Fruit fly (Drosophila melanogaster) whole organism, embryonic: Measurements from ENCODE around the gene cysu.
A peak's percentile ranks its signal among the peaks of the same experiment; 100 is the strongest.

ENCODE experiments used
- Abd-B ChIP-seq: fragments of 200-800 bp; sonication (Bioruptor generic); optimal IDR thresholded peaks from 2 replicates; lab custom pipeline; 2018; ENCODE audit warnings: missing biosample characterization, mild to moderate bottlenecking, missing genetic modification characterization, moderate library complexity
- CG10959 ChIP-seq: fragments of 200-800 bp; sonication (Bioruptor generic); IDR thresholded peaks from 2 replicates; pipeline ENCODE4 v1.3.6; 2022; ENCODE audit warnings: missing biosample characterization, missing genetic modification characterization
- CG11093 ChIP-seq: fragments of 200-800 bp; sonication (Bioruptor generic); IDR thresholded peaks from 3 replicates; pipeline ENCODE4 v1.3.6; 2022; ENCODE audit warnings: missing biosample characterization, missing genetic modification characterization
- CG11695 ChIP-seq: fragments of 200-800 bp; sonication (Bioruptor generic); IDR thresholded peaks from 3 replicates; pipeline ENCODE4 v1.3.6; 2022; ENCODE audit warnings: missing biosample characterization, missing genetic modification characterization
- CG12219 ChIP-seq: fragments of 200-800 bp; sonication (Bioruptor generic); optimal IDR thresholded peaks from 3 replicates; lab custom pipeline; 2018; ENCODE audit warnings: missing biosample characterization, mild to moderate bottlenecking, missing genetic modification characterization
- CG13775 ChIP-seq: fragments of 200-800 bp; sonication (Bioruptor generic); optimal IDR thresholded peaks from 3 replicates; lab custom pipeline; 2017; ENCODE audit warnings: missing biosample characterization, mild to moderate bottlenecking, missing genetic modification characterization
- CG15269 ChIP-seq: fragments of 200-800 bp; sonication (Bioruptor generic); optimal IDR thresholded peaks from 2 replicates; lab custom pipeline; 2018; ENCODE audit warnings: missing biosample characterization, mild to moderate bottlenecking, missing genetic modification characterization, moderate library complexity
- CG18599 ChIP-seq: fragments of 200-800 bp; sonication (Bioruptor generic); optimal IDR thresholded peaks from 3 replicates; lab custom pipeline; 2017; ENCODE audit warnings: missing biosample characterization, missing genetic modification characterization, mild to moderate bottlenecking, moderate library complexity, missing genetic modification reagents
- CG2120 ChIP-seq: fragments of 200-800 bp; sonication (Bioruptor generic); optimal IDR thresholded peaks from 3 replicates; lab custom pipeline; 2016; ENCODE audit warnings: missing biosample characterization, missing genetic modification characterization
- CG2202 ChIP-seq: fragments of 200-800 bp; sonication (Bioruptor generic); optimal IDR thresholded peaks from 2 replicates; lab custom pipeline; 2018; ENCODE audit warnings: missing biosample characterization, mild to moderate bottlenecking, missing genetic modification characterization
- CG33213 ChIP-seq: fragments of 200-800 bp; sonication (Bioruptor generic); optimal IDR thresholded peaks from 3 replicates; lab custom pipeline; 2016; ENCODE audit warnings: missing biosample characterization, missing genetic modification characterization
- CG4282 ChIP-seq: fragments of 200-800 bp; sonication (Bioruptor generic); optimal IDR thresholded peaks from 2 replicates; lab custom pipeline; 2016; ENCODE audit warnings: missing biosample characterization, missing genetic modification characterization
- CG43689 ChIP-seq: fragments of 200-800 bp; sonication (Bioruptor generic); IDR thresholded peaks from 2 replicates; pipeline ENCODE4 v1.3.6; 2022; ENCODE audit warnings: missing biosample characterization, missing genetic modification characterization
- CG7271 ChIP-seq: fragments of 200-800 bp; sonication (Bioruptor generic); optimal IDR thresholded peaks from 2 replicates; lab custom pipeline; 2018; ENCODE audit warnings: missing biosample characterization, mild to moderate bottlenecking, missing genetic modification characterization, moderate library complexity
- CG8478 ChIP-seq: fragments of >200 bp; optimal IDR thresholded peaks from 2 replicates; lab custom pipeline; 2018
- CG9609 ChIP-seq: fragments of 200-800 bp; sonication (Bioruptor generic); optimal IDR thresholded peaks from 3 replicates; lab custom pipeline; 2016; ENCODE audit warnings: missing biosample characterization, missing genetic modification characterization
- CoRest ChIP-seq: fragments of 200-800 bp; sonication (Bioruptor generic); optimal IDR thresholded peaks from 3 replicates; lab custom pipeline; 2018; ENCODE audit warnings: missing biosample characterization, mild to moderate bottlenecking, missing genetic modification characterization, moderate library complexity
- Deaf1 ChIP-seq: fragments of 200-800 bp; optimal IDR thresholded peaks from 3 replicates; lab custom pipeline; 2019; ENCODE audit warnings: missing biosample characterization, mild to moderate bottlenecking, missing genetic modification characterization, moderate library complexity
- Fer1 ChIP-seq: fragments of 200-800 bp; sonication (Bioruptor generic); optimal IDR thresholded peaks from 2 replicates; lab custom pipeline; 2017; ENCODE audit warnings: missing biosample characterization, mild to moderate bottlenecking, missing genetic modification characterization
- Hmx ChIP-seq: fragments of 200-800 bp; sonication (Bioruptor generic); optimal IDR thresholded peaks from 2 replicates; lab custom pipeline; 2016; ENCODE audit warnings: missing biosample characterization, missing genetic modification characterization
- Lpt ChIP-seq: fragments of >200 bp; optimal IDR thresholded peaks from 2 replicates; lab custom pipeline; 2018; ENCODE audit warnings: missing biosample characterization, missing genetic modification characterization
- Rx ChIP-seq: fragments of 200-800 bp; sonication (Bioruptor generic); IDR thresholded peaks from 2 replicates; pipeline ENCODE4 v1.3.6; 2022; ENCODE audit warnings: missing biosample characterization, missing genetic modification characterization
- Six4 ChIP-seq: fragments of 200-800 bp; sonication (Bioruptor generic); optimal IDR thresholded peaks from 2 replicates; lab custom pipeline; 2016; ENCODE audit warnings: missing biosample characterization, missing genetic modification characterization
- Trl ChIP-seq, 3 experiments: fragments of >200 bp in 2 of 3; fragments of 200-800 bp in 1 of 3; sonication (Bioruptor generic) in 1 of 3; optimal IDR thresholded peaks; 2 replicates in 1 of 3; 3 replicates in 2 of 3; lab custom pipeline; 2016 to 2017; ENCODE audit warnings: missing biosample characterization in 1 of 3, missing genetic modification characterization in 1 of 3
- Xrp1 ChIP-seq: fragments of 200-800 bp; sonication (Bioruptor generic); IDR thresholded peaks from 2 replicates; pipeline ENCODE4 v1.3.6; 2022; ENCODE audit warnings: missing biosample characterization, missing genetic modification characterization
- amos ChIP-seq: fragments of 200-800 bp; sonication (Bioruptor generic); IDR thresholded peaks from 2 replicates; pipeline ENCODE4 v1.3.6; 2022; ENCODE audit warnings: missing biosample characterization, missing genetic modification characterization; ENCODE audit not compliant: partially characterized antibody
- br ChIP-seq: fragments of >200 bp; optimal IDR thresholded peaks from 2 replicates; lab custom pipeline; 2017
- ci ChIP-seq: fragments of 200-800 bp; sonication (Bioruptor generic); IDR thresholded peaks from 3 replicates; pipeline ENCODE4 v1.3.6; 2022; ENCODE audit warnings: missing biosample characterization, missing genetic modification characterization
- dan ChIP-seq: fragments of 200-800 bp; sonication (Bioruptor generic); IDR thresholded peaks from 2 replicates; pipeline ENCODE4 v1.3.6; 2022; ENCODE audit warnings: missing biosample characterization, missing genetic modification characterization
- disco-r ChIP-seq: fragments of 200-800 bp; sonication (Bioruptor generic); optimal IDR thresholded peaks from 2 replicates; lab custom pipeline; 2016; ENCODE audit warnings: missing biosample characterization, missing genetic modification characterization
- dmrt99B ChIP-seq: fragments of 200-800 bp; sonication (Bioruptor generic); optimal IDR thresholded peaks from 2 replicates; lab custom pipeline; 2018; ENCODE audit warnings: missing biosample characterization, mild to moderate bottlenecking, missing genetic modification characterization, moderate library complexity
- en ChIP-seq: fragments of 200-800 bp; sonication (Bioruptor generic); optimal IDR thresholded peaks from 2 replicates; lab custom pipeline; 2016; ENCODE audit warnings: missing biosample characterization, missing genetic modification characterization
- eyg ChIP-seq: fragments of 200-800 bp; sonication (Bioruptor generic); optimal IDR thresholded peaks from 3 replicates; lab custom pipeline; 2016; ENCODE audit warnings: missing biosample characterization, missing genetic modification characterization
- h ChIP-seq: fragments of >200 bp; optimal IDR thresholded peaks from 2 replicates; lab custom pipeline; 2017
- hbn ChIP-seq: fragments of 200-800 bp; sonication (Bioruptor generic); IDR thresholded peaks from 2 replicates; pipeline ENCODE4 v1.3.6; 2022; ENCODE audit warnings: missing biosample characterization, missing genetic modification characterization; ENCODE audit not compliant: partially characterized antibody
- inv ChIP-seq: fragments of 200-800 bp; sonication (Bioruptor generic); IDR thresholded peaks from 2 replicates; pipeline ENCODE4 v1.3.6; 2022; ENCODE audit warnings: missing biosample characterization, missing genetic modification characterization; ENCODE audit not compliant: partially characterized antibody
- kay ChIP-seq: fragments of 200-800 bp; sonication (Bioruptor generic); optimal IDR thresholded peaks from 2 replicates; lab custom pipeline; 2016; ENCODE audit warnings: missing biosample characterization, missing genetic modification characterization
- lola ChIP-seq, 3 experiments: fragments of >200 bp in 2 of 3; fragments of 200-800 bp in 1 of 3; sonication (Bioruptor generic) in 1 of 3; optimal IDR thresholded peaks; 2 replicates each; lab custom pipeline; 2017 to 2019; ENCODE audit warnings: missing biosample characterization in 3 of 3, missing genetic modification characterization in 3 of 3, mild to moderate bottlenecking in 1 of 3, moderate library complexity in 1 of 3
- lov ChIP-seq, 2 experiments: fragments of 200-800 bp in 1 of 2; fragments of >200 bp in 1 of 2; sonication (Bioruptor generic) in 1 of 2; IDR thresholded peaks in 1 of 2; optimal IDR thresholded peaks in 1 of 2; 2 replicates in 1 of 2; 3 replicates in 1 of 2; pipeline versions ENCODE4 v1.3.6 to Lab custom; 2017 to 2022; ENCODE audit warnings: missing biosample characterization in 1 of 2, missing genetic modification characterization in 1 of 2
- mam ChIP-seq: fragments of 200-800 bp; sonication (Bioruptor generic); optimal IDR thresholded peaks from 3 replicates; lab custom pipeline; 2016; ENCODE audit warnings: missing biosample characterization, missing genetic modification characterization
- nau ChIP-seq: fragments of 200-800 bp; sonication (Bioruptor generic); optimal IDR thresholded peaks from 3 replicates; lab custom pipeline; 2017; ENCODE audit warnings: missing biosample characterization, mild to moderate bottlenecking, missing genetic modification characterization, missing genetic modification reagents
- nerfin-1 ChIP-seq: fragments of 200-800 bp; sonication (Bioruptor generic); optimal IDR thresholded peaks from 3 replicates; lab custom pipeline; 2019; ENCODE audit warnings: missing biosample characterization, mild to moderate bottlenecking, missing genetic modification characterization, moderate library complexity
- prd ChIP-seq, 3 experiments: fragments of >200 bp in 2 of 3; fragments of 200-800 bp in 1 of 3; sonication (Bioruptor generic) in 1 of 3; optimal IDR thresholded peaks in 2 of 3; IDR thresholded peaks in 1 of 3; 2 replicates in 2 of 3; 3 replicates in 1 of 3; pipeline versions ENCODE4 v1.3.6 to Lab custom; 2017 to 2022; ENCODE audit warnings: missing biosample characterization in 1 of 3, missing genetic modification characterization in 1 of 3
- sna ChIP-seq: fragments of 200-800 bp; sonication (Bioruptor generic); IDR thresholded peaks from 2 replicates; pipeline ENCODE4 v1.3.6; 2022; ENCODE audit warnings: missing biosample characterization, missing genetic modification characterization; ENCODE audit not compliant: partially characterized antibody
- sr ChIP-seq: fragments of 200-800 bp; sonication (Bioruptor generic); IDR thresholded peaks from 3 replicates; pipeline ENCODE4 v1.3.6; 2022; ENCODE audit warnings: missing biosample characterization, missing genetic modification characterization
- stwl ChIP-seq: fragments of 200-800 bp; sonication (Bioruptor generic); optimal IDR thresholded peaks from 3 replicates; lab custom pipeline; 2018; ENCODE audit warnings: missing biosample characterization, mild to moderate bottlenecking, missing genetic modification characterization, moderate library complexity
- tll ChIP-seq, 2 experiments: fragments of 200-800 bp in 1 of 2; fragments of >200 bp in 1 of 2; sonication (Bioruptor generic) in 1 of 2; optimal IDR thresholded peaks; 2 replicates each; lab custom pipeline; 2017 to 2019; ENCODE audit warnings: missing biosample characterization in 2 of 2, missing genetic modification characterization in 2 of 2, mild to moderate bottlenecking in 1 of 2, moderate library complexity in 1 of 2

cysu gene

DNA sequence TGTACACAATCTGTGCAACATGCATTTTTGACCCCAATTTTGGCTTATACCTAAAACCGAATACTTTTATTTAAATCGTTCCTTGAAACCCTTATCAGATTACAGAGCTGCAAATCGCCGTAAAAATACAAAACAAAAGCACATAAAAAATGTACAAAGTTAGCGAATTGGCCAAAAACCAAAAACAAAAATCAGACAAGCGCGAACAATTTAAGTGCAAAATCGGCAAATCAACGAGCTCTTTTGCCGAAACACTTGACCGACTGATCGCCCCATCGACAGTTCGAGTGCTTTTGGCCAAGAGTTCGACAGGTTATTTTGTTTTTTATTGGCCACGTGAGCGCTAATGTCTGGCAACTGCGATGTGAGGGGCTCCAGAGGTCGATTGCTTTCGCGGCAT, 43.7 kb upstream of the cysu start:
- no peak for TF ChIP-seq stwl (tag; lab: Kevin White, UChicago)
- TF ChIP-seq Rx (GFP tag; lab: Robert Waterston, UW), result no peak
- TF ChIP-seq Lpt (GFP tag; lab: Kevin White, UChicago), result no peak
- no peak for TF ChIP-seq Six4 (GFP tag; lab: Kevin White, UChicago)
- no peak for TF ChIP-seq Fer1 (GFP tag; lab: Kevin White, UChicago)
- TF ChIP-seq CG7271 (tag; lab: Kevin White, UChicago), result no peak
- TF ChIP-seq CG10959, result no peak

dm6 chr3R:17385329-17386019, 40.1 kb upstream of the cysu start:
- no peak for TF ChIP-seq inv (GFP tag; lab: Robert Waterston, UW)
- 0 out of 2 replicates have a peak, but pooled peaks have one; percentile 53 for TF ChIP-seq sna (GFP tag; lab: Robert Waterston, UW)
- no peak for TF ChIP-seq disco-r (GFP tag; lab: Kevin White, UChicago)
- TF ChIP-seq prd (optimal IDR thresholded peaks at IDR 0.05; lab: Kevin White, UChicago), result no peak
- TF ChIP-seq prd (GFP tag; IDR thresholded peaks at IDR 0.05; lab: Robert Waterston, UW), result 0 out of 3 replicates have a peak, but pooled peaks have one; percentile 51
- peak; percentile 84 for TF ChIP-seq mam (GFP tag; lab: Kevin White, UChicago)
- no peak for TF ChIP-seq tll (GFP tag; optimal IDR thresholded peaks at IDR 0.05; lab: Kevin White, UChicago)
- TF ChIP-seq CG4282 (GFP tag; lab: Kevin White, UChicago), result peak; percentile 66
- peak; percentile 17 for TF ChIP-seq nau (GFP tag; lab: Kevin White, UChicago)
- TF ChIP-seq CG43689 (GFP tag; lab: Robert Waterston, UW), result no peak
- peak; percentile 46; the same call in 1 of the 3 replicates for TF ChIP-seq CG11093
- no peak for TF ChIP-seq CG8478 (lab: Kevin White, UChicago)
- no peak for TF ChIP-seq lola (GFP tag; optimal IDR thresholded peaks at IDR 0.05; lab: Kevin White, UChicago)
- peak; percentile 61 for TF ChIP-seq dmrt99B (tag; lab: Kevin White, UChicago)
- TF ChIP-seq br, result no peak
- TF ChIP-seq nerfin-1 (tag; lab: Kevin White, UChicago), result peak; percentile 49
- peak; percentile 28 for TF ChIP-seq kay (GFP tag; lab: Kevin White, UChicago)
- peak; percentile 64 for TF ChIP-seq Xrp1 (GFP tag; lab: Robert Waterston, UW)
- TF ChIP-seq Hmx (GFP tag; lab: Kevin White, UChicago), result no peak
- no peak for TF ChIP-seq Abd-B (GFP tag; lab: Kevin White, UChicago)
- no peak for TF ChIP-seq eyg (GFP tag; lab: Kevin White, UChicago)
- TF ChIP-seq amos, result peak; percentile 56
- peak; percentile 85 for TF ChIP-seq ci (GFP tag; lab: Robert Waterston, UW)
- no peak for TF ChIP-seq Trl (optimal IDR thresholded peaks at IDR 0.05; lab: Kevin White, UChicago)
- TF ChIP-seq Trl (GFP tag; optimal IDR thresholded peaks at IDR 0.05; lab: Kevin White, UChicago), result peak; percentile 81
- peak; percentile 19 for TF ChIP-seq CG12219 (GFP tag; lab: Kevin White, UChicago)
- TF ChIP-seq CG15269 (tag; lab: Kevin White, UChicago), result peak; percentile 75
- TF ChIP-seq CG13775 (GFP tag; lab: Kevin White, UChicago), result peak; percentile 38
- peak; percentile 78 for TF ChIP-seq CG33213
- TF ChIP-seq lov (optimal IDR thresholded peaks at IDR 0.05; lab: Kevin White, UChicago), result no peak
- peak; percentile 66; the same call in 2 of the 3 replicates for TF ChIP-seq lov (GFP tag; IDR thresholded peaks at IDR 0.05; lab: Robert Waterston, UW)
- peak; percentile 3 for TF ChIP-seq CG2202 (tag; lab: Kevin White, UChicago)
- TF ChIP-seq dan (GFP tag; lab: Robert Waterston, UW), result no peak
- TF ChIP-seq sr, result peak; percentile 50; the same call in 1 of the 3 replicates
- TF ChIP-seq CG18599 (GFP tag; lab: Kevin White, UChicago), result peak; percentile 67
- peak; percentile 18 for TF ChIP-seq Deaf1 (tag; lab: Kevin White, UChicago)
- TF ChIP-seq CoRest (tag; lab: Kevin White, UChicago), result peak; percentile 69
- TF ChIP-seq en (GFP tag; lab: Kevin White, UChicago), result no peak
- peak; percentile 74 for TF ChIP-seq CG9609 (GFP tag; lab: Kevin White, UChicago)
- peak; percentile 53; the same call in 2 of the 3 replicates for TF ChIP-seq CG11695 (GFP tag; lab: Robert Waterston, UW)
- peak; percentile 83 for TF ChIP-seq CG2120 (GFP tag; lab: Kevin White, UChicago)
- no peak for TF ChIP-seq hbn (GFP tag; lab: Robert Waterston, UW)
- no peak for TF ChIP-seq h
